Fruit fly (Drosophila melanogaster): ENCODE results near the gene CG17260.

CG17260 gene

DNA sequence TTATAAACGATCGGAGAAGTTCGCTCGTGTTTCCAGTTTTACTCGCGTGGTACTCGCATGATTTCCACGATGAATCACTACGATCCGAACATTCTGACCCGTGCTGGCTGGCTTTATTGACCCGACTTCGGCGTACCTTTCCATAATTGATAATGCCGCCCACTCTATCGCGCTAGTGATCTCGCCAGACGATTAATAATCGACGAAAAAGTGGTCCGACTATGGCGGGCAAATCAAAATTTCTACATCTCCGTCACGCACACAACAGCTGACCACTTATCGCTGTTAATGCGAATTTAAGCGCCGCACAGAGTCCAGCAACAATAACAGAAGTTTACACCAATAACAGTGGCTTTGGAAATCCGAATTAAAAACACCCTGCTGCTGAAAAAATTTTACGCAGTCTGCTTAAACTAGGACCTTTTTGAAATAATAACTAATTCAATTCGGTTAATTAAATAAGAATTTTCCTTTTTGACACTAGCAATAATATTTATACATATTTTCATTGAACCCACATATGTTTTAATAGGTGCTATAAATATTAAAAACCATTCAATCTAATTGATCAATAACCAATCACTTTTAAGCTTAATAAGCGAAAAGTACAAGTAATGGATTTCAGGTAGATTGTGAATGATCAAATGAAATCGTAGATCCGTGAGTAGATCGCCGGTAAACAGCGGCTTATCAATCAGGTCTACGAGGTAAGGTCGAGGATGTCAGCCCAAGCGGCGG lies 18.8 kb downstream of the CG17260 start (continued):
- peak; percentile 41 for TF ChIP-seq Deaf1 (tag; optimal IDR thresholded peaks at IDR 0.05)
- TF ChIP-seq Nf-YB (GFP tag; optimal IDR thresholded peaks at IDR 0.05): no peak
- peak; percentile 24 for TF ChIP-seq CHES-1-like (GFP tag; optimal IDR thresholded peaks at IDR 0.05)
- no peak for TF ChIP-seq CG8478 (optimal IDR thresholded peaks at IDR 0.05)
- TF ChIP-seq lbe (GFP tag; optimal IDR thresholded peaks at IDR 0.05): peak; percentile 5
- TF ChIP-seq crp (GFP tag; optimal IDR thresholded peaks at IDR 0.05): peak in 1 of 2 experiments; percentile 60
- no peak for TF ChIP-seq zen (tag; optimal IDR thresholded peaks at IDR 0.05)
- peak; percentile 65 for TF ChIP-seq CG2120 (GFP tag; optimal IDR thresholded peaks at IDR 0.05)
- TF ChIP-seq stwl (tag; optimal IDR thresholded peaks at IDR 0.05): no peak
- peak; percentile 14 for TF ChIP-seq BtbVII (GFP tag; optimal IDR thresholded peaks at IDR 0.05)
- TF ChIP-seq CG6689 (GFP tag; IDR thresholded peaks at IDR 0.05): peak; percentile 44
- TF ChIP-seq NFAT (GFP tag; IDR thresholded peaks at IDR 0.05): no peak
- TF ChIP-seq CG2889 (GFP tag; IDR thresholded peaks at IDR 0.05): no peak
- peak; percentile 31 for TF ChIP-seq tin (GFP tag; optimal IDR thresholded peaks at IDR 0.05)
- TF ChIP-seq CG8359 (GFP tag; optimal IDR thresholded peaks at IDR 0.05; ENCODE audit: borderline replicate concordance): no peak
- TF ChIP-seq lab (GFP tag; optimal IDR thresholded peaks at IDR 0.05): peak; percentile 51
- no peak for TF ChIP-seq CG13123 (GFP tag; optimal IDR thresholded peaks at IDR 0.05)
- peak; percentile 31 for TF ChIP-seq jumu (GFP tag; optimal IDR thresholded peaks at IDR 0.05)
- TF ChIP-seq bbx (GFP tag; IDR thresholded peaks at IDR 0.05; ENCODE audit: partially characterized antibody): peak; percentile 18; the same call in 1 of the 2 replicates
- peak; percentile 60 for TF ChIP-seq Hmr (GFP tag; optimal IDR thresholded peaks at IDR 0.05)
- no peak for TF ChIP-seq sc (optimal IDR thresholded peaks at IDR 0.05)
- peak; percentile 22 for TF ChIP-seq sc (GFP tag; optimal IDR thresholded peaks at IDR 0.05)
- TF ChIP-seq grn (GFP tag; optimal IDR thresholded peaks at IDR 0.05): peak; percentile 70
- peak; percentile 94 for TF ChIP-seq Ets65A (GFP tag)
- TF ChIP-seq sd (tag; optimal IDR thresholded peaks at IDR 0.05): no peak
- TF ChIP-seq Camta (GFP tag; optimal IDR thresholded peaks at IDR 0.05): peak; percentile 30
- TF ChIP-seq CG17385 (GFP tag; optimal IDR thresholded peaks at IDR 0.05): no peak
- no peak for TF ChIP-seq CG1024 (GFP tag; IDR thresholded peaks at IDR 0.05)
- no peak for TF ChIP-seq slp2 (GFP tag; optimal IDR thresholded peaks at IDR 0.05)
- TF ChIP-seq CG7745 (tag; optimal IDR thresholded peaks at IDR 0.05): no peak
- peak; percentile 14 for TF ChIP-seq Max (GFP tag; optimal IDR thresholded peaks at IDR 0.05)
- peak; percentile 30 for TF ChIP-seq CG12942 (GFP tag; optimal IDR thresholded peaks at IDR 0.05)
- TF ChIP-seq CG10959 (GFP tag; IDR thresholded peaks at IDR 0.05): no peak
- TF ChIP-seq Rfx (GFP tag; IDR thresholded peaks at IDR 0.05): peak; percentile 66; the same call in 1 of the 2 replicates
- peak; percentile 23 for TF ChIP-seq CG12155 (GFP tag; optimal IDR thresholded peaks at IDR 0.05)
- TF ChIP-seq H2.0 (GFP tag; IDR thresholded peaks at IDR 0.05): no peak
- TF ChIP-seq CG31441 (GFP tag; IDR thresholded peaks at IDR 0.05): peak; percentile 48
- peak; percentile 84 for TF ChIP-seq CG17361 (GFP tag; IDR thresholded peaks at IDR 0.05)
- TF ChIP-seq Doc3 (GFP tag; IDR thresholded peaks at IDR 0.05; ENCODE audit: partially characterized antibody): no peak
- TF ChIP-seq CG14050 (GFP tag; IDR thresholded peaks at IDR 0.05): no peak
- no peak for TF ChIP-seq lola (GFP tag; optimal IDR thresholded peaks at IDR 0.05)
- no peak for TF ChIP-seq zen2 (GFP tag; IDR thresholded peaks at IDR 0.05; ENCODE audit: partially characterized antibody)
- TF ChIP-seq Nf-YA (GFP tag; IDR thresholded peaks at IDR 0.05): no peak
- peak; percentile 60 for TF ChIP-seq CG16863 (GFP tag; optimal IDR thresholded peaks at IDR 0.05)
- TF ChIP-seq inv (GFP tag; IDR thresholded peaks at IDR 0.05; ENCODE audit: partially characterized antibody): no peak
- TF ChIP-seq CG18011 (GFP tag; optimal IDR thresholded peaks at IDR 0.05): no peak
- peak; percentile 5 to 56 for TF ChIP-seq Hr51 (GFP tag; optimal IDR thresholded peaks at IDR 0.05)
- TF ChIP-seq CG15073 (GFP tag; optimal IDR thresholded peaks at IDR 0.05): no peak
- no peak for TF ChIP-seq CG43689 (GFP tag; IDR thresholded peaks at IDR 0.05)

Measured in whole organism, embryonic.